Worm (Caenorhabditis elegans): Measurements from ENCODE around the gene abu-9.

- no peak for TF ChIP-seq dao-5 (tag; optimal IDR thresholded peaks at IDR 0.05)
- TF ChIP-seq him-1 (tag; optimal IDR thresholded peaks at IDR 0.05) = no peak
- TF ChIP-seq W03F9.2 (tag; optimal IDR thresholded peaks at IDR 0.05) = no peak
Observed at ce11 chrX:8356305-8356704, 34.4 kb downstream of the abu-9 start.

Data from whole organism, L4/young adult.